Fruit fly (Drosophila melanogaster): Measurements from ENCODE around the gene PsGEF.

DNA sequence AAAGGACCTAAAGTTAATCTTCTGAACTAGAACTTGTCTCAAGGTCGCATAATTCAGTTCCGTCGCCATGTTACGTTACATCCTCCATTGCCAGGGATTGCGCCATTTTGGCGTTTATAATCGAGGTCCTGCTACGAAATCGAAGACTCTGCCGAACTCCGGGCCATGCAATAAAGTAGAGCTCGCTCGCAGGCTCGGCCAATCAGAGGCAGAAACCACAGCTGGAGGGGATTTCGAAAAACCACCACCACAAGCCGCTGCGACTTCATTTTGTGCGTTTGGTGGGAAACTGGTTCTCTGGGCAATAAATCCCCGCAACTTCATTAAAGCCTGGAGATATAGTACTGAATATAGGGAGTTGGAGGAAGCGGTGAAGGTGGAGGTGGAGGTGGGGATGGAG is 47.4 kb upstream of the PsGEF start:
- TF ChIP-seq psq (optimal IDR thresholded peaks at IDR 0.05) (no peak), pan (optimal IDR thresholded peaks at IDR 0.05) (no peak)

All from whole organism.